Fruit fly (Drosophila melanogaster) whole organism, embryonic: ENCODE data around the gene Or83a.

ENCODE experiments used
- Aef1 ChIP-seq: fragments of 200-800 bp; sonication (Bioruptor generic); IDR thresholded peaks from 3 replicates; pipeline ENCODE4 v1.3.6; 2022; ENCODE audit warnings: missing biosample characterization, missing genetic modification characterization
- Bgb ChIP-seq: fragments of 200-800 bp; sonication (Bioruptor generic); IDR thresholded peaks from 2 replicates; pipeline ENCODE4 v1.3.6; 2022; ENCODE audit warnings: missing biosample characterization, missing genetic modification characterization; ENCODE audit not compliant: partially characterized antibody
- CG1024 ChIP-seq: fragments of 200-800 bp; sonication (Bioruptor generic); IDR thresholded peaks from 2 replicates; pipeline ENCODE4 v1.3.6; 2022; ENCODE audit warnings: missing biosample characterization, missing genetic modification characterization
- CG13287 ChIP-seq: fragments of 200-800 bp; sonication (Bioruptor generic); IDR thresholded peaks from 2 replicates; pipeline ENCODE4 v1.3.6; 2022; ENCODE audit warnings: missing biosample characterization, missing genetic modification characterization; ENCODE audit not compliant: partially characterized antibody
- CG13624 ChIP-seq: fragments of 200-800 bp; sonication (Bioruptor generic); optimal IDR thresholded peaks from 2 replicates; lab custom pipeline; 2016; ENCODE audit warnings: missing biosample characterization, missing genetic modification characterization
- CG14441 ChIP-seq: fragments of 200-800 bp; sonication (Bioruptor generic); IDR thresholded peaks from 2 replicates; pipeline ENCODE4 v1.3.6; 2022; ENCODE audit warnings: missing biosample characterization, missing genetic modification characterization
- CG18619 ChIP-seq: fragments of 200-800 bp; sonication (Bioruptor generic); optimal IDR thresholded peaks from 3 replicates; lab custom pipeline; 2017; ENCODE audit warnings: missing biosample characterization, mild to moderate bottlenecking, missing genetic modification characterization
- CG2120 ChIP-seq: fragments of 200-800 bp; sonication (Bioruptor generic); optimal IDR thresholded peaks from 3 replicates; lab custom pipeline; 2016; ENCODE audit warnings: missing biosample characterization, missing genetic modification characterization
- CG2199 ChIP-seq: fragments of 200-800 bp; sonication (Bioruptor generic); IDR thresholded peaks from 3 replicates; pipeline ENCODE4 v1.3.6; 2022; ENCODE audit warnings: missing biosample characterization, missing genetic modification characterization
- CG30403 ChIP-seq: fragments of 200-800 bp; sonication (Bioruptor generic); optimal IDR thresholded peaks from 3 replicates; lab custom pipeline; 2016; ENCODE audit warnings: missing biosample characterization, missing genetic modification characterization
- CG31365 ChIP-seq: fragments of 200-800 bp; sonication (Bioruptor generic); optimal IDR thresholded peaks from 2 replicates; lab custom pipeline; 2018; ENCODE audit warnings: missing biosample characterization, mild to moderate bottlenecking, missing genetic modification characterization
- CG34224 ChIP-seq: fragments of 200-800 bp; sonication (Bioruptor generic); IDR thresholded peaks from 3 replicates; pipeline ENCODE4 v1.3.6; 2022; ENCODE audit warnings: missing biosample characterization, missing genetic modification characterization; ENCODE audit not compliant: partially characterized antibody
- CG34376 ChIP-seq: fragments of 200-800 bp; sonication (Bioruptor generic); optimal IDR thresholded peaks from 2 replicates; lab custom pipeline; 2018; ENCODE audit warnings: missing biosample characterization, mild to moderate bottlenecking, missing genetic modification characterization
- CG3847 ChIP-seq: fragments of 200-800 bp; sonication (Bioruptor generic); IDR thresholded peaks from 2 replicates; pipeline ENCODE4 v1.3.6; 2022; ENCODE audit warnings: missing biosample characterization, missing genetic modification characterization
- CG3995 ChIP-seq: fragments of 200-800 bp; sonication (Bioruptor generic); optimal IDR thresholded peaks from 3 replicates; lab custom pipeline; 2016; ENCODE audit warnings: missing biosample characterization, missing genetic modification characterization
- CG4617 ChIP-seq: fragments of 200-800 bp; sonication (Bioruptor generic); optimal IDR thresholded peaks from 3 replicates; lab custom pipeline; 2016; ENCODE audit warnings: missing biosample characterization, missing genetic modification characterization, borderline replicate concordance
- CG6765 ChIP-seq: fragments of 200-800 bp; sonication (Bioruptor generic); optimal IDR thresholded peaks from 3 replicates; lab custom pipeline; 2017; ENCODE audit warnings: missing biosample characterization, mild to moderate bottlenecking, missing genetic modification characterization
- CG9727 ChIP-seq: fragments of 200-800 bp; sonication (Bioruptor generic); optimal IDR thresholded peaks from 3 replicates; lab custom pipeline; 2017; ENCODE audit warnings: missing biosample characterization, mild to moderate bottlenecking, missing genetic modification characterization
- D19B ChIP-seq: fragments of 200-800 bp; sonication (Bioruptor generic); optimal IDR thresholded peaks from 2 replicates; lab custom pipeline; 2017; ENCODE audit warnings: missing biosample characterization, mild to moderate bottlenecking, missing genetic modification characterization
- E2f2 ChIP-seq: fragments of 200-800 bp; sonication (Bioruptor generic); IDR thresholded peaks from 2 replicates; pipeline ENCODE4 v1.3.6; 2022; ENCODE audit warnings: missing biosample characterization, missing genetic modification characterization
- ERR ChIP-seq: fragments of 200-800 bp; sonication (Bioruptor generic); optimal IDR thresholded peaks from 2 replicates; lab custom pipeline; 2016; ENCODE audit warnings: missing biosample characterization, missing genetic modification characterization
- Eip74EF ChIP-seq, 2 experiments: fragments of 200-800 bp in 1 of 2; fragments of >200 bp in 1 of 2; sonication (Bioruptor generic) in 1 of 2; optimal IDR thresholded peaks; 2 replicates each; lab custom pipeline; 2017 to 2019; ENCODE audit warnings: missing biosample characterization in 2 of 2, missing genetic modification characterization in 2 of 2, mild to moderate bottlenecking in 1 of 2, moderate library complexity in 1 of 2
- Hand ChIP-seq: fragments of 200-800 bp; sonication (Bioruptor generic); optimal IDR thresholded peaks from 2 replicates; lab custom pipeline; 2017; ENCODE audit warnings: mild to moderate bottlenecking, missing biosample characterization, missing genetic modification reagents, missing genetic modification characterization
- HmgZ ChIP-seq: fragments of 200-800 bp; sonication (Bioruptor generic); optimal IDR thresholded peaks from 2 replicates; lab custom pipeline; 2018; ENCODE audit warnings: missing biosample characterization, mild to moderate bottlenecking, missing genetic modification characterization
- Hr39 ChIP-seq: fragments of >200 bp; optimal IDR thresholded peaks from 2 replicates; lab custom pipeline; 2017
- Med ChIP-seq: fragments of 200-800 bp; sonication (Bioruptor generic); peaks from one replicate; lab custom pipeline; 2016; ENCODE audit warnings: missing biosample characterization, missing genetic modification characterization, mild to moderate bottlenecking, inconsistent platforms, moderate library complexity
- NfI ChIP-seq: fragments of 200-800 bp; sonication (Bioruptor generic); optimal IDR thresholded peaks from 3 replicates; lab custom pipeline; 2018; ENCODE audit warnings: missing biosample characterization, mild to moderate bottlenecking, missing genetic modification characterization, moderate library complexity
- Oaz ChIP-seq: fragments of 200-800 bp; sonication (Bioruptor generic); IDR thresholded peaks from 2 replicates; pipeline ENCODE4 v1.3.6; 2022; ENCODE audit warnings: missing biosample characterization, missing genetic modification characterization
- Side ChIP-seq: fragments of 200-800 bp; sonication (Bioruptor generic); optimal IDR thresholded peaks from 2 replicates; lab custom pipeline; 2016; ENCODE audit warnings: missing biosample characterization, missing genetic modification characterization
- Stat92E ChIP-seq, 3 experiments: fragments of >200 bp in 2 of 3; fragments of 200-800 bp in 1 of 3; sonication (Bioruptor generic) in 1 of 3; optimal IDR thresholded peaks; 2 replicates each; lab custom pipeline; 2017 to 2019; ENCODE audit warnings: missing biosample characterization in 3 of 3, missing genetic modification characterization in 3 of 3, mild to moderate bottlenecking in 1 of 3, moderate library complexity in 1 of 3
- amos ChIP-seq: fragments of 200-800 bp; sonication (Bioruptor generic); IDR thresholded peaks from 2 replicates; pipeline ENCODE4 v1.3.6; 2022; ENCODE audit warnings: missing biosample characterization, missing genetic modification characterization; ENCODE audit not compliant: partially characterized antibody
- ash1 ChIP-seq: fragments of 200-800 bp; sonication (Bioruptor generic); optimal IDR thresholded peaks from 2 replicates; lab custom pipeline; 2018; ENCODE audit warnings: missing biosample characterization, mild to moderate bottlenecking, missing genetic modification characterization
- bigmax ChIP-seq: fragments of 200-800 bp; sonication (Bioruptor generic); optimal IDR thresholded peaks from 2 replicates; lab custom pipeline; 2018; ENCODE audit warnings: missing biosample characterization, mild to moderate bottlenecking, missing genetic modification characterization
- dmrt99B ChIP-seq: fragments of 200-800 bp; sonication (Bioruptor generic); optimal IDR thresholded peaks from 2 replicates; lab custom pipeline; 2018; ENCODE audit warnings: missing biosample characterization, mild to moderate bottlenecking, missing genetic modification characterization, moderate library complexity
- emc ChIP-seq: fragments of 200-800 bp; sonication (Bioruptor generic); optimal IDR thresholded peaks from 2 replicates; lab custom pipeline; 2016; ENCODE audit warnings: missing biosample characterization, missing genetic modification characterization
- exex ChIP-seq: fragments of 200-800 bp; sonication (Bioruptor generic); optimal IDR thresholded peaks from 4 replicates; lab custom pipeline; 2018; ENCODE audit warnings: missing biosample characterization, mild to moderate bottlenecking, missing genetic modification characterization, moderate library complexity
- fru ChIP-seq: fragments of >200 bp; optimal IDR thresholded peaks from 2 replicates; lab custom pipeline; 2017
- gfzf ChIP-seq: fragments of 200-800 bp; sonication (Bioruptor generic); optimal IDR thresholded peaks from 2 replicates; lab custom pipeline; 2016; ENCODE audit warnings: missing biosample characterization, mild to moderate bottlenecking, missing genetic modification characterization, moderate library complexity
- hbn ChIP-seq: fragments of 200-800 bp; sonication (Bioruptor generic); IDR thresholded peaks from 2 replicates; pipeline ENCODE4 v1.3.6; 2022; ENCODE audit warnings: missing biosample characterization, missing genetic modification characterization; ENCODE audit not compliant: partially characterized antibody
- lilli ChIP-seq: fragments of 200-800 bp; sonication (Bioruptor generic); optimal IDR thresholded peaks from 3 replicates; lab custom pipeline; 2016; ENCODE audit warnings: missing biosample characterization, missing genetic modification characterization
- lola ChIP-seq, 3 experiments: fragments of >200 bp in 2 of 3; fragments of 200-800 bp in 1 of 3; sonication (Bioruptor generic) in 1 of 3; optimal IDR thresholded peaks; 2 replicates each; lab custom pipeline; 2017 to 2019; ENCODE audit warnings: missing biosample characterization in 3 of 3, missing genetic modification characterization in 3 of 3, mild to moderate bottlenecking in 1 of 3, moderate library complexity in 1 of 3
- nau ChIP-seq: fragments of 200-800 bp; sonication (Bioruptor generic); optimal IDR thresholded peaks from 3 replicates; lab custom pipeline; 2017; ENCODE audit warnings: missing biosample characterization, mild to moderate bottlenecking, missing genetic modification characterization, missing genetic modification reagents
- nmo ChIP-seq: fragments of 200-800 bp; sonication (Bioruptor generic); optimal IDR thresholded peaks from 2 replicates; lab custom pipeline; 2018; ENCODE audit warnings: missing biosample characterization, mild to moderate bottlenecking, missing genetic modification characterization, moderate library complexity
- pfk ChIP-seq: fragments of 200-800 bp; sonication (Bioruptor generic); optimal IDR thresholded peaks from 2 replicates; lab custom pipeline; 2018; ENCODE audit warnings: missing biosample characterization, mild to moderate bottlenecking, missing genetic modification characterization, moderate library complexity
- pros ChIP-seq: fragments of 200-800 bp; sonication (Bioruptor generic); optimal IDR thresholded peaks from 3 replicates; lab custom pipeline; 2019; ENCODE audit warnings: missing biosample characterization, mild to moderate bottlenecking, missing genetic modification characterization, moderate library complexity
- pzg ChIP-seq: fragments of 200-800 bp; sonication (Bioruptor generic); optimal IDR thresholded peaks from 3 replicates; lab custom pipeline; 2018; ENCODE audit warnings: missing biosample characterization, mild to moderate bottlenecking, missing genetic modification characterization, moderate library complexity
- row ChIP-seq: fragments of 200-800 bp; sonication (Bioruptor generic); IDR thresholded peaks from 3 replicates; pipeline ENCODE4 v1.3.6; 2022; ENCODE audit warnings: missing biosample characterization, missing genetic modification characterization
- vvl ChIP-seq: fragments of 200-800 bp; sonication (Bioruptor generic); IDR thresholded peaks from 2 replicates; pipeline ENCODE4 v1.3.6; 2022; ENCODE audit warnings: missing biosample characterization, missing genetic modification characterization
- z ChIP-seq: fragments of 200-800 bp; sonication (Bioruptor generic); IDR thresholded peaks from 3 replicates; pipeline ENCODE4 v1.3.6; 2022; ENCODE audit warnings: missing biosample characterization, missing genetic modification characterization
- zen2 ChIP-seq: fragments of 200-800 bp; sonication (Bioruptor generic); IDR thresholded peaks from 3 replicates; pipeline ENCODE4 v1.3.6; 2022; ENCODE audit warnings: missing biosample characterization, missing genetic modification characterization; ENCODE audit not compliant: partially characterized antibody

Or83a gene

DNA sequence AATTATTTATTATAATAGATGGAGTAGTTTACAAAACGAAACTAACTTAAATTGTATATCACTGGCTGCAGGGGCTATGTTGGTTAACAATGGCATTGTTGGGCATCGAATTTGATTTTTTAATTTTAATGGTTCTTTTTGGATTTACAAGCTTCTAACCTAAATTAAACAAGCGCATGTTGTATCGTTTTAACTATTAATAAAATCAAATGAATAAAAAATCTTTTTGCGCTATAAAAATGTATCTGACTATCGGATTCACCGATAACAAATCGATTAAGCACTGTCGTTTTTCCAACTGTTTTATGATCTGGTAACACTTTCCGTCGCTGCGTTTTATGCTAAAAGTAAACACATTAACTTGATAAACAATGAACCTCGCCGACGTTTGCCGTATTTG is 24.3 kb downstream of the Or83a start, which contains the start of the genes hd and CG14667 (continued):
- TF ChIP-seq NfI (GFP tag; lab: Kevin White, UChicago) (no peak), exex (tag; lab: Kevin White, UChicago) (peak; percentile 30), amos (GFP tag; lab: Robert Waterston, UW) (peak; percentile 57), row (GFP tag; lab: Robert Waterston, UW) (0 out of 3 replicates have a peak, but pooled peaks have one; percentile 42), pfk (no peak), Stat92E (GFP tag; optimal IDR thresholded peaks at IDR 0.05; lab: Kevin White, UChicago) (peak in 1 of 3 experiments; percentile 11), CG30403 (peak; percentile 6), pros (GFP tag; lab: Kevin White, UChicago) (no peak), CG31365 (tag; lab: Kevin White, UChicago) (no peak), gfzf (GFP tag; lab: Kevin White, UChicago) (peak; percentile 68), CG6765 (GFP tag; lab: Kevin White, UChicago) (no peak), CG2120 (GFP tag; lab: Kevin White, UChicago) (peak; percentile 17), hbn (GFP tag; lab: Robert Waterston, UW) (peak; percentile 47; the same call in 1 of the 2 replicates), zen2 (GFP tag; lab: Robert Waterston, UW) (peak; percentile 17; the same call in 1 of the 3 replicates), CG1024 (GFP tag; lab: Robert Waterston, UW) (no peak), Hr39 (lab: Kevin White, UChicago) (no peak), nmo (GFP tag; lab: Kevin White, UChicago) (peak; percentile 40), CG13287 (GFP tag; lab: Robert Waterston, UW) (peak; percentile 67), Aef1 (no peak), pzg (GFP tag; lab: Kevin White, UChicago) (peak; percentile 47), CG3995 (GFP tag; lab: Kevin White, UChicago) (peak; percentile 4), CG4617 (GFP tag; lab: Kevin White, UChicago) (peak; percentile 13), Hand (GFP tag; lab: Kevin White, UChicago) (no peak), vvl (GFP tag; lab: Robert Waterston, UW) (0 out of 2 replicates have a peak, but pooled peaks have one; percentile 20), CG18619 (GFP tag; lab: Kevin White, UChicago) (no peak), ash1 (GFP tag; lab: Kevin White, UChicago) (no peak), fru (lab: Kevin White, UChicago) (no peak), HmgZ (tag; lab: Kevin White, UChicago) (peak; percentile 15), bigmax (no peak), CG3847 (GFP tag; lab: Robert Waterston, UW) (peak; percentile 22; the same call in 1 of the 2 replicates), Oaz (no peak), D19B (GFP tag; lab: Kevin White, UChicago) (no peak), lilli (GFP tag; lab: Kevin White, UChicago) (peak; percentile 5), Eip74EF (GFP tag; optimal IDR thresholded peaks at IDR 0.05; lab: Kevin White, UChicago) (no peak), CG34376 (no peak), CG14441 (GFP tag; lab: Robert Waterston, UW) (no peak), CG2199 (GFP tag; lab: Robert Waterston, UW) (no peak), ERR (GFP tag; lab: Kevin White, UChicago) (no peak), CG9727 (GFP tag; lab: Kevin White, UChicago) (peak; percentile 18), CG13624 (peak; percentile 21), Bgb (peak; percentile 32; the same call in 1 of the 2 replicates), z (GFP tag; lab: Robert Waterston, UW) (no peak), E2f2 (GFP tag; lab: Robert Waterston, UW) (peak; percentile 70), CG34224 (GFP tag; lab: Robert Waterston, UW) (peak; percentile 59; the same call in 2 of the 3 replicates), Med (peak; percentile 75), dmrt99B (tag; lab: Kevin White, UChicago) (no peak), lola (GFP tag; optimal IDR thresholded peaks at IDR 0.05; lab: Kevin White, UChicago) (no peak), Side (GFP tag; lab: Kevin White, UChicago) (no peak), nau (GFP tag; lab: Kevin White, UChicago) (no peak), emc (no peak)
